Fruit fly (Drosophila melanogaster) whole organism, embryonic: ENCODE results near the gene CG1317.

Source experiments
- Blimp-1 ChIP-seq: fragments of 200-800 bp; sonication (Bioruptor generic); optimal IDR thresholded peaks from 3 replicates; lab custom pipeline; 2018; ENCODE audit warnings: missing biosample characterization, missing genetic modification characterization, mild to moderate bottlenecking, moderate library complexity, missing genetic modification reagents
- CG10979 ChIP-seq: fragments of 200-800 bp; sonication (Bioruptor generic); optimal IDR thresholded peaks from 2 replicates; lab custom pipeline; 2018; ENCODE audit warnings: missing biosample characterization, mild to moderate bottlenecking, missing genetic modification characterization, moderate library complexity
- CG11085 ChIP-seq: fragments of 200-800 bp; sonication (Bioruptor generic); IDR thresholded peaks from 2 replicates; pipeline ENCODE4 v1.3.6; 2022; ENCODE audit warnings: missing biosample characterization, missing genetic modification characterization
- CG14965 ChIP-seq: fragments of 200-800 bp; sonication (Bioruptor generic); optimal IDR thresholded peaks from 2 replicates; lab custom pipeline; 2016; ENCODE audit warnings: missing biosample characterization, missing genetic modification characterization, borderline replicate concordance
- CG15269 ChIP-seq: fragments of 200-800 bp; sonication (Bioruptor generic); optimal IDR thresholded peaks from 2 replicates; lab custom pipeline; 2018; ENCODE audit warnings: missing biosample characterization, mild to moderate bottlenecking, missing genetic modification characterization, moderate library complexity
- CG16815 ChIP-seq: fragments of 200-800 bp; sonication (Bioruptor generic); optimal IDR thresholded peaks from 3 replicates; lab custom pipeline; 2017; ENCODE audit warnings: missing biosample characterization, mild to moderate bottlenecking, missing genetic modification characterization
- CG17361 ChIP-seq: fragments of 200-800 bp; sonication (Bioruptor generic); IDR thresholded peaks from 3 replicates; pipeline ENCODE4 v1.3.6; 2022; ENCODE audit warnings: missing biosample characterization, missing genetic modification characterization
- CG18262 ChIP-seq: fragments of 200-800 bp; optimal IDR thresholded peaks from 3 replicates; lab custom pipeline; 2019; ENCODE audit warnings: missing biosample characterization, mild to moderate bottlenecking, missing genetic modification characterization, moderate library complexity
- CG18599 ChIP-seq: fragments of 200-800 bp; sonication (Bioruptor generic); optimal IDR thresholded peaks from 3 replicates; lab custom pipeline; 2017; ENCODE audit warnings: missing biosample characterization, missing genetic modification characterization, mild to moderate bottlenecking, moderate library complexity, missing genetic modification reagents
- CG30431 ChIP-seq: fragments of 200-800 bp; sonication (Bioruptor generic); optimal IDR thresholded peaks from 2 replicates; lab custom pipeline; 2017; ENCODE audit warnings: missing biosample characterization, missing genetic modification characterization
- CG33213 ChIP-seq: fragments of 200-800 bp; sonication (Bioruptor generic); optimal IDR thresholded peaks from 3 replicates; lab custom pipeline; 2016; ENCODE audit warnings: missing biosample characterization, missing genetic modification characterization
- CG33557 ChIP-seq: fragments of 200-800 bp; sonication (Bioruptor generic); optimal IDR thresholded peaks from 2 replicates; lab custom pipeline; 2019; ENCODE audit warnings: missing biosample characterization, mild to moderate bottlenecking, missing genetic modification characterization, moderate library complexity
- CG34376 ChIP-seq: fragments of 200-800 bp; sonication (Bioruptor generic); optimal IDR thresholded peaks from 2 replicates; lab custom pipeline; 2018; ENCODE audit warnings: missing biosample characterization, mild to moderate bottlenecking, missing genetic modification characterization
- CG3726 ChIP-seq: fragments of 200-800 bp; sonication (Bioruptor generic); IDR thresholded peaks from 3 replicates; pipeline ENCODE4, ENCODE4 v1.3.6; 2022; ENCODE audit warnings: missing biosample characterization, missing genetic modification characterization
- CG42726 ChIP-seq: fragments of 200-800 bp; sonication (Bioruptor generic); IDR thresholded peaks from 2 replicates; pipeline ENCODE4 v1.3.6; 2022; ENCODE audit warnings: missing biosample characterization, missing genetic modification characterization; ENCODE audit not compliant: partially characterized antibody
- CG4360 ChIP-seq: fragments of 200-800 bp; sonication (Bioruptor generic); IDR thresholded peaks from 2 replicates; pipeline ENCODE4 v1.3.6; 2022; ENCODE audit warnings: missing biosample characterization, missing genetic modification characterization
- CG43689 ChIP-seq: fragments of 200-800 bp; sonication (Bioruptor generic); IDR thresholded peaks from 2 replicates; pipeline ENCODE4 v1.3.6; 2022; ENCODE audit warnings: missing biosample characterization, missing genetic modification characterization
- CG4424 ChIP-seq: fragments of 200-800 bp; sonication (Bioruptor generic); optimal IDR thresholded peaks from 3 replicates; lab custom pipeline; 2016; ENCODE audit warnings: missing biosample characterization, missing genetic modification characterization
- CG6683 ChIP-seq: fragments of 200-800 bp; sonication (Bioruptor generic); optimal IDR thresholded peaks from 2 replicates; lab custom pipeline; 2017; ENCODE audit warnings: missing biosample characterization, mild to moderate bottlenecking, missing genetic modification characterization, missing genetic modification reagents
- CG8281 ChIP-seq: fragments of 200-800 bp; sonication (Bioruptor generic); optimal IDR thresholded peaks from 2 replicates; lab custom pipeline; 2018; ENCODE audit warnings: missing biosample characterization, mild to moderate bottlenecking, missing genetic modification characterization, moderate library complexity
- CG8290 ChIP-seq, 3 experiments: fragments of 200-800 bp; sonication (Bioruptor generic); optimal IDR thresholded peaks; 2 replicates each; lab custom pipeline; 2016 to 2019; ENCODE audit warnings: missing biosample characterization in 3 of 3, missing genetic modification characterization in 3 of 3, mild to moderate bottlenecking in 2 of 3, moderate library complexity in 1 of 3
- CG8924 ChIP-seq: fragments of 200-800 bp; optimal IDR thresholded peaks from 3 replicates; lab custom pipeline; 2019; ENCODE audit warnings: missing biosample characterization, mild to moderate bottlenecking, missing genetic modification characterization, moderate library complexity
- CG9727 ChIP-seq: fragments of 200-800 bp; sonication (Bioruptor generic); optimal IDR thresholded peaks from 3 replicates; lab custom pipeline; 2017; ENCODE audit warnings: missing biosample characterization, mild to moderate bottlenecking, missing genetic modification characterization
- CTCF ChIP-seq: fragments of 200-800 bp; sonication (Bioruptor generic); optimal IDR thresholded peaks from 2 replicates; lab custom pipeline; 2017; ENCODE audit warnings: missing biosample characterization, mild to moderate bottlenecking, missing genetic modification characterization, moderate library complexity
- D19B ChIP-seq: fragments of 200-800 bp; sonication (Bioruptor generic); optimal IDR thresholded peaks from 2 replicates; lab custom pipeline; 2017; ENCODE audit warnings: missing biosample characterization, mild to moderate bottlenecking, missing genetic modification characterization
- Gug ChIP-seq: fragments of 200-800 bp; sonication (Bioruptor generic); IDR thresholded peaks from 4 replicates; pipeline ENCODE4 v1.3.6; 2022; ENCODE audit warnings: missing biosample characterization, missing genetic modification characterization
- HHEX ChIP-seq: fragments of 200-800 bp; sonication (Bioruptor generic); optimal IDR thresholded peaks from 3 replicates; lab custom pipeline; 2017; ENCODE audit warnings: missing biosample characterization, mild to moderate bottlenecking, missing genetic modification characterization, missing genetic modification reagents
- Hr51 ChIP-seq, 2 experiments: fragments of 200-800 bp; sonication (Bioruptor generic); optimal IDR thresholded peaks; 2 replicates in 1 of 2; 3 replicates in 1 of 2; lab custom pipeline; 2016 to 2018; ENCODE audit warnings: missing biosample characterization in 2 of 2, missing genetic modification characterization in 2 of 2, mild to moderate bottlenecking in 1 of 2, moderate library complexity in 1 of 2
- Med ChIP-seq: fragments of 200-800 bp; sonication (Bioruptor generic); peaks from one replicate; lab custom pipeline; 2016; ENCODE audit warnings: missing biosample characterization, missing genetic modification characterization, mild to moderate bottlenecking, inconsistent platforms, moderate library complexity
- Pdp1 ChIP-seq, 2 experiments: fragments of 200-800 bp; sonication (Bioruptor generic); optimal IDR thresholded peaks; 3 replicates each; lab custom pipeline; 2016; ENCODE audit warnings: missing biosample characterization in 2 of 2, missing genetic modification characterization in 2 of 2, mild to moderate bottlenecking in 1 of 2, moderate library complexity in 1 of 2
- Sry-β ChIP-seq: fragments of 200-800 bp; sonication (Bioruptor generic); optimal IDR thresholded peaks from 2 replicates; lab custom pipeline; 2018; ENCODE audit warnings: missing biosample characterization, mild to moderate bottlenecking, missing genetic modification characterization, moderate library complexity
- caup ChIP-seq: fragments of 200-800 bp; sonication (Bioruptor generic); optimal IDR thresholded peaks from 3 replicates; lab custom pipeline; 2017; ENCODE audit warnings: missing biosample characterization, mild to moderate bottlenecking, missing genetic modification characterization, moderate library complexity; ENCODE audit not compliant: severe bottlenecking
- corto ChIP-seq: fragments of 200-800 bp; sonication (Bioruptor generic); optimal IDR thresholded peaks from 2 replicates; lab custom pipeline; 2016; ENCODE audit warnings: missing biosample characterization, mild to moderate bottlenecking, missing genetic modification characterization, moderate library complexity
- da ChIP-seq: fragments of 200-800 bp; sonication (Bioruptor generic); optimal IDR thresholded peaks from 2 replicates; lab custom pipeline; 2016; ENCODE audit warnings: missing biosample characterization, missing genetic modification characterization
- danr ChIP-seq: fragments of 200-800 bp; sonication (Bioruptor generic); IDR thresholded peaks from 2 replicates; pipeline ENCODE4 v1.3.6; 2022; ENCODE audit warnings: missing biosample characterization, missing genetic modification characterization
- fd64A ChIP-seq: fragments of 200-800 bp; sonication (Bioruptor generic); optimal IDR thresholded peaks from 3 replicates; lab custom pipeline; 2018; ENCODE audit warnings: missing biosample characterization, mild to moderate bottlenecking, missing genetic modification characterization
- gcm ChIP-seq: fragments of 200-800 bp; sonication (Bioruptor generic); optimal IDR thresholded peaks from 2 replicates; lab custom pipeline; 2019; ENCODE audit warnings: missing biosample characterization, mild to moderate bottlenecking, missing genetic modification characterization, moderate library complexity
- grn ChIP-seq: fragments of 200-800 bp; sonication (Bioruptor generic); optimal IDR thresholded peaks from 3 replicates; lab custom pipeline; 2017; ENCODE audit warnings: missing biosample characterization, missing genetic modification characterization
- jing ChIP-seq: fragments of 200-800 bp; sonication (Bioruptor generic); optimal IDR thresholded peaks from 2 replicates; lab custom pipeline; 2018; ENCODE audit warnings: missing biosample characterization, mild to moderate bottlenecking, missing genetic modification characterization
- kah ChIP-seq: fragments of 200-800 bp; sonication (Bioruptor generic); optimal IDR thresholded peaks from 2 replicates; lab custom pipeline; 2018; ENCODE audit warnings: missing biosample characterization, mild to moderate bottlenecking, missing genetic modification characterization
- kni ChIP-seq: fragments of 200-800 bp; sonication (Bioruptor generic); optimal IDR thresholded peaks from 3 replicates; lab custom pipeline; 2017; ENCODE audit warnings: mild to moderate bottlenecking, missing biosample characterization, missing genetic modification reagents, missing genetic modification characterization
- otp ChIP-seq: fragments of 200-800 bp; sonication (Bioruptor generic); IDR thresholded peaks from 3 replicates; pipeline ENCODE4, ENCODE4 v1.3.6; 2022; ENCODE audit warnings: missing biosample characterization, missing genetic modification characterization
- psq ChIP-seq: fragments of 200-800 bp; sonication (Bioruptor generic); optimal IDR thresholded peaks from 2 replicates; lab custom pipeline; 2017; ENCODE audit warnings: missing biosample characterization, missing genetic modification characterization
- sd ChIP-seq: fragments of 200-800 bp; sonication (Bioruptor generic); optimal IDR thresholded peaks from 3 replicates; lab custom pipeline; 2018; ENCODE audit warnings: missing biosample characterization, mild to moderate bottlenecking, missing genetic modification characterization, moderate library complexity
- slbo ChIP-seq: fragments of 200-800 bp; sonication (Bioruptor generic); IDR thresholded peaks from 2 replicates; pipeline ENCODE4 v1.3.6; 2022; ENCODE audit warnings: missing biosample characterization, missing genetic modification characterization
- slp2 ChIP-seq: fragments of 200-800 bp; sonication (Bioruptor generic); optimal IDR thresholded peaks from 2 replicates; lab custom pipeline; 2016; ENCODE audit warnings: missing biosample characterization, missing genetic modification characterization
- stwl ChIP-seq: fragments of 200-800 bp; sonication (Bioruptor generic); optimal IDR thresholded peaks from 3 replicates; lab custom pipeline; 2018; ENCODE audit warnings: missing biosample characterization, mild to moderate bottlenecking, missing genetic modification characterization, moderate library complexity
- toy ChIP-seq: fragments of 200-800 bp; sonication (Bioruptor generic); IDR thresholded peaks from 2 replicates; pipeline ENCODE4 v1.3.6; 2022; ENCODE audit warnings: missing biosample characterization, missing genetic modification characterization
- vvl ChIP-seq: fragments of 200-800 bp; sonication (Bioruptor generic); IDR thresholded peaks from 2 replicates; pipeline ENCODE4 v1.3.6; 2022; ENCODE audit warnings: missing biosample characterization, missing genetic modification characterization

The CG1317 gene

dm6 chr3L:2392745-2393435, 21.2 kb upstream of the CG1317 start (continued):
- TF ChIP-seq CG11085 (GFP tag; lab: Robert Waterston, UW) (no peak), grn (GFP tag; lab: Kevin White, UChicago) (peak; percentile 60), slp2 (no peak), psq (GFP tag; lab: Kevin White, UChicago) (no peak), danr (GFP tag; lab: Robert Waterston, UW) (no peak), CG8924 (tag; lab: Kevin White, UChicago) (no peak), CG6683 (GFP tag; lab: Kevin White, UChicago) (no peak), CG14965 (GFP tag; lab: Kevin White, UChicago) (no peak), Med (GFP tag; lab: Kevin White, UChicago) (peak; percentile 70), D19B (GFP tag; lab: Kevin White, UChicago) (no peak), CG3726 (GFP tag; lab: Robert Waterston, UW) (no peak), fd64A (GFP tag; lab: Kevin White, UChicago) (no peak), kni (GFP tag; lab: Kevin White, UChicago) (no peak), CG42726 (GFP tag; lab: Robert Waterston, UW) (no peak), CG16815 (no peak), CG33557 (GFP tag; lab: Kevin White, UChicago) (no peak), kah (no peak), CG18262 (tag; lab: Kevin White, UChicago) (no peak), CG17361 (no peak), Gug (GFP tag; lab: Robert Waterston, UW) (no peak), toy (GFP tag; lab: Robert Waterston, UW) (no peak), CG33213 (GFP tag; lab: Kevin White, UChicago) (peak; percentile 23), CG4360 (GFP tag; lab: Robert Waterston, UW) (no peak), CG30431 (GFP tag; lab: Kevin White, UChicago) (no peak), gcm (GFP tag; lab: Kevin White, UChicago) (peak; percentile 81), Sry-β (GFP tag; lab: Kevin White, UChicago) (peak; percentile 9), caup (no peak), Blimp-1 (GFP tag; lab: Kevin White, UChicago) (peak; percentile 3), otp (GFP tag; lab: Robert Waterston, UW) (no peak), CG8290 (GFP tag; optimal IDR thresholded peaks at IDR 0.05; lab: Kevin White, UChicago) (no peak), CG8290 (tag; optimal IDR thresholded peaks at IDR 0.05; lab: Kevin White, UChicago) (no peak), vvl (GFP tag; lab: Robert Waterston, UW) (0 out of 2 replicates have a peak, but pooled peaks have one; percentile 14), da (GFP tag; lab: Kevin White, UChicago) (no peak), slbo (GFP tag; lab: Robert Waterston, UW) (no peak), CTCF (GFP tag; lab: Kevin White, UChicago) (no peak), CG43689 (GFP tag; lab: Robert Waterston, UW) (no peak), sd (tag; lab: Kevin White, UChicago) (peak; percentile 64), CG8281 (tag; lab: Kevin White, UChicago) (peak; percentile 22), HHEX (GFP tag; lab: Kevin White, UChicago) (no peak), Pdp1 (GFP tag; optimal IDR thresholded peaks at IDR 0.05; lab: Kevin White, UChicago) (peak in 1 of 2 experiments; percentile 38), CG9727 (GFP tag; lab: Kevin White, UChicago) (no peak), CG10979 (tag; lab: Kevin White, UChicago) (no peak), CG4424 (no peak), Hr51 (GFP tag; optimal IDR thresholded peaks at IDR 0.05; lab: Kevin White, UChicago) (no peak), CG34376 (GFP tag; lab: Kevin White, UChicago) (peak; percentile 11), CG18599 (GFP tag; lab: Kevin White, UChicago) (no peak), corto (GFP tag; lab: Kevin White, UChicago) (no peak), jing (GFP tag; lab: Kevin White, UChicago) (no peak), CG15269 (tag; lab: Kevin White, UChicago) (peak; percentile 23), stwl (tag; lab: Kevin White, UChicago) (no peak)
